Fruit fly (Drosophila melanogaster) whole organism, embryonic: ENCODE measurements around the gene SKIP.

Experiments used
- B-H2 ChIP-seq: fragments of 200-800 bp; sonication (Bioruptor generic); optimal IDR thresholded peaks from 2 replicates; lab custom pipeline; 2018; ENCODE audit warnings: missing biosample characterization, mild to moderate bottlenecking, missing genetic modification characterization
- Blimp-1 ChIP-seq: fragments of 200-800 bp; sonication (Bioruptor generic); optimal IDR thresholded peaks from 3 replicates; lab custom pipeline; 2018; ENCODE audit warnings: missing biosample characterization, missing genetic modification characterization, mild to moderate bottlenecking, moderate library complexity, missing genetic modification reagents
- CG10267 ChIP-seq: fragments of 200-800 bp; sonication (Bioruptor generic); optimal IDR thresholded peaks from 2 replicates; lab custom pipeline; 2018; ENCODE audit warnings: missing biosample characterization, mild to moderate bottlenecking, missing genetic modification characterization, moderate library complexity
- CG10366 ChIP-seq: fragments of 200-800 bp; sonication (Bioruptor generic); IDR thresholded peaks from 2 replicates; pipeline ENCODE4 v1.3.6; 2022; ENCODE audit warnings: missing biosample characterization, missing genetic modification characterization
- CG12391 ChIP-seq: fragments of 200-800 bp; sonication (Bioruptor generic); optimal IDR thresholded peaks from 3 replicates; lab custom pipeline; 2018; ENCODE audit warnings: missing biosample characterization, mild to moderate bottlenecking, missing genetic modification characterization, moderate library complexity
- CG13894 ChIP-seq: fragments of 200-800 bp; sonication (Bioruptor generic); optimal IDR thresholded peaks from 3 replicates; lab custom pipeline; 2018; ENCODE audit warnings: missing biosample characterization, mild to moderate bottlenecking, missing genetic modification characterization, moderate library complexity
- CG17359 ChIP-seq: fragments of 200-800 bp; sonication (Bioruptor generic); optimal IDR thresholded peaks from 3 replicates; lab custom pipeline; 2018; ENCODE audit warnings: missing biosample characterization, mild to moderate bottlenecking, missing genetic modification characterization, moderate library complexity
- CG17361 ChIP-seq: fragments of 200-800 bp; sonication (Bioruptor generic); IDR thresholded peaks from 3 replicates; pipeline ENCODE4 v1.3.6; 2022; ENCODE audit warnings: missing biosample characterization, missing genetic modification characterization
- CG18262 ChIP-seq: fragments of 200-800 bp; optimal IDR thresholded peaks from 3 replicates; lab custom pipeline; 2019; ENCODE audit warnings: missing biosample characterization, mild to moderate bottlenecking, missing genetic modification characterization, moderate library complexity
- CG2120 ChIP-seq: fragments of 200-800 bp; sonication (Bioruptor generic); optimal IDR thresholded peaks from 3 replicates; lab custom pipeline; 2016; ENCODE audit warnings: missing biosample characterization, missing genetic modification characterization
- CG2202 ChIP-seq: fragments of 200-800 bp; sonication (Bioruptor generic); optimal IDR thresholded peaks from 2 replicates; lab custom pipeline; 2018; ENCODE audit warnings: missing biosample characterization, mild to moderate bottlenecking, missing genetic modification characterization
- CG2678 ChIP-seq: fragments of 200-800 bp; sonication (Bioruptor generic); optimal IDR thresholded peaks from 3 replicates; lab custom pipeline; 2019; ENCODE audit warnings: missing biosample characterization, mild to moderate bottlenecking, missing genetic modification characterization, moderate library complexity
- CG31441 ChIP-seq: fragments of 200-800 bp; sonication (Bioruptor generic); IDR thresholded peaks from 2 replicates; pipeline ENCODE4 v1.3.6; 2022; ENCODE audit warnings: missing biosample characterization, missing genetic modification characterization
- CG3281 ChIP-seq: fragments of 200-800 bp; sonication (Bioruptor generic); optimal IDR thresholded peaks from 3 replicates; lab custom pipeline; 2017; ENCODE audit warnings: missing biosample characterization, mild to moderate bottlenecking, missing genetic modification characterization
- CG4820 ChIP-seq: fragments of 200-800 bp; sonication (Bioruptor generic); optimal IDR thresholded peaks from 3 replicates; lab custom pipeline; 2016; ENCODE audit warnings: missing biosample characterization, missing genetic modification characterization
- CG7556 ChIP-seq: fragments of 200-800 bp; sonication (Bioruptor generic); optimal IDR thresholded peaks from 2 replicates; lab custom pipeline; 2017; ENCODE audit warnings: missing biosample characterization, mild to moderate bottlenecking, missing genetic modification characterization
- CG9727 ChIP-seq: fragments of 200-800 bp; sonication (Bioruptor generic); optimal IDR thresholded peaks from 3 replicates; lab custom pipeline; 2017; ENCODE audit warnings: missing biosample characterization, mild to moderate bottlenecking, missing genetic modification characterization
- CoRest ChIP-seq: fragments of 200-800 bp; sonication (Bioruptor generic); optimal IDR thresholded peaks from 3 replicates; lab custom pipeline; 2018; ENCODE audit warnings: missing biosample characterization, mild to moderate bottlenecking, missing genetic modification characterization, moderate library complexity
- CrebB ChIP-seq: fragments of 200-800 bp; sonication (Bioruptor generic); optimal IDR thresholded peaks from 3 replicates; lab custom pipeline; 2018; ENCODE audit warnings: missing biosample characterization, mild to moderate bottlenecking, missing genetic modification characterization
- Fer3 ChIP-seq: fragments of 200-800 bp; sonication (Bioruptor generic); optimal IDR thresholded peaks from 2 replicates; lab custom pipeline; 2018; ENCODE audit warnings: missing biosample characterization, mild to moderate bottlenecking, missing genetic modification characterization, moderate library complexity
- Gug ChIP-seq: fragments of 200-800 bp; sonication (Bioruptor generic); IDR thresholded peaks from 4 replicates; pipeline ENCODE4 v1.3.6; 2022; ENCODE audit warnings: missing biosample characterization, missing genetic modification characterization
- Hr51 ChIP-seq, 2 experiments: fragments of 200-800 bp; sonication (Bioruptor generic); optimal IDR thresholded peaks; 2 replicates in 1 of 2; 3 replicates in 1 of 2; lab custom pipeline; 2016 to 2018; ENCODE audit warnings: missing biosample characterization in 2 of 2, missing genetic modification characterization in 2 of 2, mild to moderate bottlenecking in 1 of 2, moderate library complexity in 1 of 2
- Med ChIP-seq: fragments of 200-800 bp; sonication (Bioruptor generic); peaks from one replicate; lab custom pipeline; 2016; ENCODE audit warnings: missing biosample characterization, missing genetic modification characterization, mild to moderate bottlenecking, inconsistent platforms, moderate library complexity
- Meics ChIP-seq: fragments of 200-800 bp; sonication (Bioruptor generic); optimal IDR thresholded peaks from 2 replicates; lab custom pipeline; 2017; ENCODE audit warnings: missing biosample characterization, mild to moderate bottlenecking, missing genetic modification characterization
- Usf ChIP-seq: fragments of 200-800 bp; sonication (Bioruptor generic); optimal IDR thresholded peaks from 2 replicates; lab custom pipeline; 2017; ENCODE audit warnings: missing genotype, missing biosample characterization, missing genetic modification characterization
- ap ChIP-seq: fragments of 200-800 bp; sonication (Bioruptor generic); IDR thresholded peaks from 2 replicates; pipeline ENCODE4 v1.3.6; 2022; ENCODE audit warnings: missing biosample characterization, missing genetic modification characterization
- bcd ChIP-seq: fragments of 200-800 bp; sonication (Bioruptor generic); optimal IDR thresholded peaks from 2 replicates; lab custom pipeline; 2017; ENCODE audit warnings: missing biosample characterization, mild to moderate bottlenecking, missing genetic modification characterization
- bsh ChIP-seq, 2 experiments: fragments of 200-800 bp; sonication (Bioruptor generic); optimal IDR thresholded peaks; 2 replicates each; lab custom pipeline; 2017 to 2018; ENCODE audit warnings: mild to moderate bottlenecking in 2 of 2, missing biosample characterization in 2 of 2, missing genetic modification characterization in 2 of 2, moderate library complexity in 1 of 2
- caup ChIP-seq: fragments of 200-800 bp; sonication (Bioruptor generic); optimal IDR thresholded peaks from 3 replicates; lab custom pipeline; 2017; ENCODE audit warnings: missing biosample characterization, mild to moderate bottlenecking, missing genetic modification characterization, moderate library complexity; ENCODE audit not compliant: severe bottlenecking
- cwo ChIP-seq: fragments of 200-800 bp; sonication (Bioruptor generic); optimal IDR thresholded peaks from 3 replicates; lab custom pipeline; 2017; ENCODE audit warnings: missing biosample characterization, missing genetic modification characterization, mild to moderate bottlenecking, moderate library complexity, missing genetic modification reagents
- danr ChIP-seq: fragments of 200-800 bp; sonication (Bioruptor generic); IDR thresholded peaks from 2 replicates; pipeline ENCODE4 v1.3.6; 2022; ENCODE audit warnings: missing biosample characterization, missing genetic modification characterization
- dysf ChIP-seq: fragments of 200-800 bp; sonication (Bioruptor generic); IDR thresholded peaks from 3 replicates; pipeline ENCODE4 v1.3.6; 2022; ENCODE audit warnings: missing biosample characterization, missing genetic modification characterization
- fd96Cb ChIP-seq: fragments of 200-800 bp; sonication (Bioruptor generic); optimal IDR thresholded peaks from 2 replicates; lab custom pipeline; 2018; ENCODE audit warnings: missing biosample characterization, mild to moderate bottlenecking, missing genetic modification characterization, moderate library complexity
- grau ChIP-seq: fragments of 200-800 bp; optimal IDR thresholded peaks from 3 replicates; lab custom pipeline; 2019; ENCODE audit warnings: missing biosample characterization, mild to moderate bottlenecking, missing genetic modification characterization, moderate library complexity
- kah ChIP-seq: fragments of 200-800 bp; sonication (Bioruptor generic); optimal IDR thresholded peaks from 2 replicates; lab custom pipeline; 2018; ENCODE audit warnings: missing biosample characterization, mild to moderate bottlenecking, missing genetic modification characterization
- mld ChIP-seq: fragments of 200-800 bp; sonication (Bioruptor generic); IDR thresholded peaks from 3 replicates; pipeline ENCODE4 v1.3.6; 2022; ENCODE audit warnings: missing biosample characterization, missing genetic modification characterization; ENCODE audit not compliant: partially characterized antibody
- nau ChIP-seq: fragments of 200-800 bp; sonication (Bioruptor generic); optimal IDR thresholded peaks from 3 replicates; lab custom pipeline; 2017; ENCODE audit warnings: missing biosample characterization, mild to moderate bottlenecking, missing genetic modification characterization, missing genetic modification reagents
- phol ChIP-seq: fragments of 200-800 bp; sonication (Bioruptor generic); optimal IDR thresholded peaks from 3 replicates; lab custom pipeline; 2018; ENCODE audit warnings: missing biosample characterization, mild to moderate bottlenecking, missing genetic modification characterization, moderate library complexity
- sd ChIP-seq: fragments of 200-800 bp; sonication (Bioruptor generic); optimal IDR thresholded peaks from 3 replicates; lab custom pipeline; 2018; ENCODE audit warnings: missing biosample characterization, mild to moderate bottlenecking, missing genetic modification characterization, moderate library complexity
- slbo ChIP-seq: fragments of 200-800 bp; sonication (Bioruptor generic); IDR thresholded peaks from 2 replicates; pipeline ENCODE4 v1.3.6; 2022; ENCODE audit warnings: missing biosample characterization, missing genetic modification characterization
- so ChIP-seq: fragments of 200-800 bp; sonication (Bioruptor generic); IDR thresholded peaks from 3 replicates; pipeline ENCODE4 v1.3.6; 2022; ENCODE audit warnings: missing biosample characterization, missing genetic modification characterization
- stc ChIP-seq: fragments of 200-800 bp; sonication (Bioruptor generic); IDR thresholded peaks from 2 replicates; pipeline ENCODE4 v1.3.6; 2022; ENCODE audit warnings: missing biosample characterization, missing genetic modification characterization
- tap ChIP-seq: fragments of 200-800 bp; optimal IDR thresholded peaks from 3 replicates; lab custom pipeline; 2019; ENCODE audit warnings: missing biosample characterization, mild to moderate bottlenecking, missing genetic modification characterization, moderate library complexity
- tio ChIP-seq: fragments of 200-800 bp; sonication (Bioruptor generic); optimal IDR thresholded peaks from 2 replicates; lab custom pipeline; 2017; ENCODE audit warnings: missing biosample characterization, missing genetic modification characterization, inconsistent platforms
- tll ChIP-seq, 2 experiments: fragments of 200-800 bp in 1 of 2; fragments of >200 bp in 1 of 2; sonication (Bioruptor generic) in 1 of 2; optimal IDR thresholded peaks; 2 replicates each; lab custom pipeline; 2017 to 2019; ENCODE audit warnings: missing biosample characterization in 2 of 2, missing genetic modification characterization in 2 of 2, mild to moderate bottlenecking in 1 of 2, moderate library complexity in 1 of 2
- wor ChIP-seq: fragments of 200-800 bp; sonication (Bioruptor generic); IDR thresholded peaks from 2 replicates; pipeline ENCODE4 v1.3.6; 2022; ENCODE audit warnings: missing biosample characterization, missing genetic modification characterization

The SKIP gene

DNA sequence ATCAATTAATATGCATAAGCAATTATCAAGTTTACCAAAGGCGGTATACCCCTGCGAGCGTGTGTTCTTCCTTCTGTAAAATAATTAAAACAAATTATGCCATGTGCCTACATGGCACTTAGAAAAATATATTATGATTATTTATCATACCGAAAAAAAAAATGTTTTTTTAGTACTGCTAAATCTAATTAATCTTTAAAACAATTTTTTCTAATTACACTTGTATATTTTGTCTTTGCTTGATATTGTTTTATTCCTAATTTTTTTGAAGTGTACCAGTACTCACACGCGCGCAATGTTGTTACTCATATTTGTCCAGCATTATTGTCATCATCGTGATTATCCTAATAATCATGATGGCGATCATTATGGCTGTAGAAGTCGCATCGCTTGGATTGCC is 10.3 kb upstream of the SKIP start (continued):
- TF ChIP-seq CG13894 (tag; lab: Kevin White, UChicago), result no peak
- peak; percentile 33 for TF ChIP-seq CG12391
- TF ChIP-seq CG2202 (tag; lab: Kevin White, UChicago), result no peak
- peak; percentile 15; the same call in 1 of the 2 replicates for TF ChIP-seq CG10366 (GFP tag; lab: Robert Waterston, UW)
- no peak for TF ChIP-seq stc (GFP tag; lab: Robert Waterston, UW)
- peak; percentile 7 for TF ChIP-seq CG9727 (GFP tag; lab: Kevin White, UChicago)
- TF ChIP-seq Meics (GFP tag; lab: Kevin White, UChicago), result peak; percentile 56
- peak; percentile 52 for TF ChIP-seq CG31441
- TF ChIP-seq danr, result no peak
- TF ChIP-seq tap (tag; lab: Kevin White, UChicago), result peak; percentile 26
- TF ChIP-seq Gug (GFP tag; lab: Robert Waterston, UW), result no peak
- peak; percentile 13 for TF ChIP-seq CG7556 (GFP tag; lab: Kevin White, UChicago)
- peak; percentile 3 for TF ChIP-seq CG10267 (tag; lab: Kevin White, UChicago)
- peak in 1 of 2 experiments; percentile 49 for TF ChIP-seq bsh (GFP tag; optimal IDR thresholded peaks at IDR 0.05; lab: Kevin White, UChicago)
- TF ChIP-seq CoRest, result peak; percentile 38
- peak; percentile 20 for TF ChIP-seq tio
- TF ChIP-seq dysf (GFP tag; lab: Robert Waterston, UW), result 0 out of 3 replicates have a peak, but pooled peaks have one; percentile 43
- peak in 1 of 2 experiments; percentile 24 for TF ChIP-seq Hr51 (GFP tag; optimal IDR thresholded peaks at IDR 0.05; lab: Kevin White, UChicago)
- no peak for TF ChIP-seq B-H2 (GFP tag; lab: Kevin White, UChicago)
- TF ChIP-seq Med (GFP tag; lab: Kevin White, UChicago), result peak; percentile 16
- no peak for TF ChIP-seq CG2120
- 0 out of 3 replicates have a peak, but pooled peaks have one; percentile 35 for TF ChIP-seq so (GFP tag; lab: Robert Waterston, UW)
- TF ChIP-seq sd, result no peak
- peak; percentile 40 for TF ChIP-seq caup (GFP tag; lab: Kevin White, UChicago)
- TF ChIP-seq CrebB (tag; lab: Kevin White, UChicago), result no peak
- TF ChIP-seq phol (tag; lab: Kevin White, UChicago), result peak; percentile 35
- peak; percentile 31 for TF ChIP-seq Blimp-1 (GFP tag; lab: Kevin White, UChicago)
- peak; percentile 53; the same call in 2 of the 3 replicates for TF ChIP-seq CG17361 (GFP tag; lab: Robert Waterston, UW)
- TF ChIP-seq CG4820 (GFP tag; lab: Kevin White, UChicago), result peak; percentile 2
- no peak for TF ChIP-seq Usf (GFP tag; lab: Kevin White, UChicago)
- no peak for TF ChIP-seq tll (GFP tag; optimal IDR thresholded peaks at IDR 0.05; lab: Kevin White, UChicago)
- peak; percentile 12 for TF ChIP-seq Fer3 (tag; lab: Kevin White, UChicago)
- peak; percentile 19 for TF ChIP-seq fd96Cb (tag; lab: Kevin White, UChicago)
- TF ChIP-seq slbo (GFP tag; lab: Robert Waterston, UW), result no peak
- 0 out of 2 replicates have a peak, but pooled peaks have one; percentile 35 for TF ChIP-seq ap
- peak; percentile 39 for TF ChIP-seq CG18262 (tag; lab: Kevin White, UChicago)
- peak; percentile 41 for TF ChIP-seq grau (tag; lab: Kevin White, UChicago)
- TF ChIP-seq mld, result no peak
- TF ChIP-seq nau (GFP tag; lab: Kevin White, UChicago), result no peak
- peak; percentile 21 for TF ChIP-seq CG17359
- TF ChIP-seq CG3281 (GFP tag; lab: Kevin White, UChicago), result peak; percentile 56
- no peak for TF ChIP-seq cwo (GFP tag; lab: Kevin White, UChicago)
- TF ChIP-seq kah (GFP tag; lab: Kevin White, UChicago), result no peak
- TF ChIP-seq wor (GFP tag; lab: Robert Waterston, UW), result 0 out of 2 replicates have a peak, but pooled peaks have one; percentile 12
- TF ChIP-seq bcd (GFP tag; lab: Kevin White, UChicago), result peak; percentile 9
- TF ChIP-seq CG2678, result peak; percentile 54
